Fruit fly (Drosophila melanogaster): ENCODE data around the gene CG32006.

Gene CG32006

dm6 chr4:179062-179919 is 28.7 kb downstream of the CG32006 start, which contains the start of gene Arl4 (continued):
- TF ChIP-seq CG8290 (GFP tag; optimal IDR thresholded peaks at IDR 0.05) (peak; percentile 78), CG8290 (tag; optimal IDR thresholded peaks at IDR 0.05) (peak; percentile 69 to 92), CkIIα-i1 (GFP tag; IDR thresholded peaks at IDR 0.05) (no peak), ssp (GFP tag; IDR thresholded peaks at IDR 0.05) (peak; percentile 99), CG13775 (GFP tag; optimal IDR thresholded peaks at IDR 0.05) (no peak), HmgZ (tag; optimal IDR thresholded peaks at IDR 0.05) (peak; percentile 60), CG30020 (tag; optimal IDR thresholded peaks at IDR 0.05) (peak; percentile 97), CG11723 (GFP tag; optimal IDR thresholded peaks at IDR 0.05) (peak; percentile 98), Dref (GFP tag; IDR thresholded peaks at IDR 0.05) (no peak; the same call in 1 of the 2 replicates), lov (optimal IDR thresholded peaks at IDR 0.05) (no peak), lov (GFP tag; IDR thresholded peaks at IDR 0.05) (no peak), Ets97D (GFP tag; optimal IDR thresholded peaks at IDR 0.05) (peak; percentile 63), Fer2 (tag; optimal IDR thresholded peaks at IDR 0.05) (peak; percentile 8), gfzf (GFP tag; optimal IDR thresholded peaks at IDR 0.05) (peak; percentile 28), Sry-δ (GFP tag; optimal IDR thresholded peaks at IDR 0.05) (peak; percentile 65), ttk (GFP tag; IDR thresholded peaks at IDR 0.05) (no peak), CG9876 (GFP tag; optimal IDR thresholded peaks at IDR 0.05) (no peak), her (GFP tag; optimal IDR thresholded peaks at IDR 0.05) (no peak), Max (GFP tag; optimal IDR thresholded peaks at IDR 0.05) (no peak), lola (GFP tag; optimal IDR thresholded peaks at IDR 0.05) (peak in 1 of 3 experiments; percentile 89), CG8089 (GFP tag; optimal IDR thresholded peaks at IDR 0.05) (peak; percentile 57), MBD-R2 (GFP tag; IDR thresholded peaks at IDR 0.05) (peak; percentile 31), CG32532 (GFP tag; IDR thresholded peaks at IDR 0.05) (no peak), HmgD (GFP tag; optimal IDR thresholded peaks at IDR 0.05) (no peak), CG18476 (GFP tag; optimal IDR thresholded peaks at IDR 0.05) (no peak), CG14860 (GFP tag; IDR thresholded peaks at IDR 0.05; ENCODE audit: partially characterized antibody) (no peak), Sox100B (GFP tag; optimal IDR thresholded peaks at IDR 0.05) (no peak), CG16815 (GFP tag; optimal IDR thresholded peaks at IDR 0.05) (no peak), CG14441 (GFP tag; IDR thresholded peaks at IDR 0.05) (no peak), CG1602 (GFP tag; optimal IDR thresholded peaks at IDR 0.05) (no peak), ind (GFP tag; optimal IDR thresholded peaks at IDR 0.05) (peak; percentile 16)

dm6 chr4:179920-180261 is 29.3 kb downstream of the CG32006 start:
- TF ChIP-seq CG17802 (tag; optimal IDR thresholded peaks at IDR 0.05) = peak; percentile 86
- no peak for TF ChIP-seq Deaf1 (tag; optimal IDR thresholded peaks at IDR 0.05)
- TF ChIP-seq CG11093 (GFP tag; IDR thresholded peaks at IDR 0.05) = no peak
- TF ChIP-seq Dip2 (GFP tag; IDR thresholded peaks at IDR 0.05) = no peak
- no peak for TF ChIP-seq bab2 (GFP tag; optimal IDR thresholded peaks at IDR 0.05)
- TF ChIP-seq pfk (GFP tag; optimal IDR thresholded peaks at IDR 0.05) = no peak
- TF ChIP-seq D19A (tag; optimal IDR thresholded peaks at IDR 0.05) = peak; percentile 14
- TF ChIP-seq CG13894 (tag; optimal IDR thresholded peaks at IDR 0.05) = no peak
- peak; percentile 9; the same call in 1 of the 3 replicates for TF ChIP-seq CG7357 (GFP tag; IDR thresholded peaks at IDR 0.05)
- TF ChIP-seq CG17359 (tag; optimal IDR thresholded peaks at IDR 0.05) = no peak
- peak; percentile 84 for TF ChIP-seq CG30020 (tag; optimal IDR thresholded peaks at IDR 0.05)
- TF ChIP-seq sens (GFP tag) = peak; percentile 20
- no peak for TF ChIP-seq bbx (GFP tag; IDR thresholded peaks at IDR 0.05; ENCODE audit: partially characterized antibody)
- TF ChIP-seq BEAF-32 (GFP tag; optimal IDR thresholded peaks at IDR 0.05) = no peak
- no peak for TF ChIP-seq Rx (GFP tag; IDR thresholded peaks at IDR 0.05)
- TF ChIP-seq sob (GFP tag; IDR thresholded peaks at IDR 0.05) = no peak
- no peak for TF ChIP-seq chinmo (GFP tag; IDR thresholded peaks at IDR 0.05; ENCODE audit: partially characterized antibody)

Measured in whole organism, embryonic.